Fruit fly (Drosophila melanogaster) whole organism: ENCODE results near the gene CG14543.
A peak's percentile ranks its signal among the peaks of the same experiment; 100 is the strongest.

Experiments used
- CG8478 ChIP-seq: fragments of >200 bp; optimal IDR thresholded peaks from 2 replicates; lab custom pipeline; 2018; ENCODE audit warnings: inconsistent platforms
- Dll ChIP-seq: fragments of >200 bp; optimal IDR thresholded peaks from 2 replicates; lab custom pipeline; 2017
- EcR ChIP-seq, 2 experiments: fragments of >200 bp; optimal IDR thresholded peaks; 2 replicates each; lab custom pipeline; 2017; ENCODE audit warnings: missing biosample characterization in 2 of 2, missing genetic modification characterization in 2 of 2, missing genetic modification reagents in 2 of 2
- pan ChIP-seq: fragments of >200 bp; optimal IDR thresholded peaks from 2 replicates; lab custom pipeline; 2017
- psq ChIP-seq: fragments of >200 bp; optimal IDR thresholded peaks from 2 replicates; lab custom pipeline; 2017
- usp ChIP-seq: fragments of >200 bp; optimal IDR thresholded peaks from 2 replicates; lab custom pipeline; 2017; ENCODE audit warnings: missing biosample characterization, missing genetic modification characterization, mixed read lengths

Gene CG14543

DNA sequence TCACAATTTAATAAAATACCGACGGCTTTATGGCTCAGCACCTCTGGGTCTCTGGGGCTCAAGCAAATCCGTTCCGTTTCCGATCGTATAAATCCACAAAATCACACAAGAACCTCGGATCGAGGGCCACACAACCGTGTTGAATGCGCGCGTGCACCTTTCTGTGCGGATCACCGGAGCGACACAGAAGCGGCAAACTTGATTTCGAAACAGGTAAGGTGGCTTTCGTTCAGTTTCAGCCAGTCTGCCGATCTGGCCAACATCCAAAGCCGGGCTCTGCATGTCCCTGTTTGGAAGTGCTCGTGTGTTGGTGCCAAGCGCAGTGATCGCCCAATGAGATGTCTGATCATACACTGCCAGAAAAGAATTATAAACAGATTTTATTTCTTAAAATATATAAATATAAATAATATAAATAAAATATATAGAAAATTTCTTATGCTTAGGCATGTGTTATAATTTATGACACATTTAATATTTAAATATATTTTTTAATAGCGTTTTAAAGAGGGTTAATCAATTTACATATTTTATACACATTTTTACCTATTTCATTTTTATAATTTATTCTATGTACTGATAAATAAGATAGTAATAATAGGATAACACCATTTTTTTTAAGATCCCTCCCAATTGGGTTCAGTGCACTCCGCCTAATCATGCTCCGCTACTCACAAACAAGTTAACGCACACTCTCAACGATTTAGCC lies 42.2 kb downstream of the CG14543 start, which contains the start of gene dysf:
Gene dysf (minus strand): TSS at position 210 of the 709 bp plus-strand sequence.
- no peak for TF ChIP-seq EcR (GFP tag; optimal IDR thresholded peaks at IDR 0.05; lab: Kevin White, UChicago)

DNA sequence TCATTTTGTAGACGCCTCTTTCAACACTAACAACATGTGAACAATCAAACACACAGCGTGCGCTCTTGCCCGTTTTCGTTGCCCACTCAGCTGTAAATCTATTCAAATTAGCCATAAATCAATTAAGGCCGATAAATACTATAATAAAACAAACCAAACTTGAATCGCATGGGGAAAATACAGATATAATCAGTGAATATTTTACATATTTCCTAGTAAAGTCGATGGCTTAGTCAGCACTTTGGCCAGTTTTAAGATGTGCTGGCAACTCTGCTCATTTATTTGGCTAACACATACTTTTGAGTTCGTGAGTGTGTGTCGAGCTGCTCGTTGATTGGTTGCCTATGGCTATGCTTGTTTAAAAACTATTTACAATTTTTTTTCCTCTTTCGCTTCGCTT lies 42.8 kb downstream of the CG14543 start:
- no peak for TF ChIP-seq psq
- no peak for TF ChIP-seq EcR (GFP tag; optimal IDR thresholded peaks at IDR 0.05; lab: Kevin White, UChicago)
- TF ChIP-seq CG8478 (lab: Kevin White, UChicago), result no peak
- no peak for TF ChIP-seq pan (lab: Kevin White, UChicago)
- TF ChIP-seq Dll (lab: Kevin White, UChicago), result no peak
- no peak for TF ChIP-seq usp (GFP tag; lab: Kevin White, UChicago)

- TF ChIP-seq usp (GFP tag; lab: Kevin White, UChicago) (no peak), CG8478 (lab: Kevin White, UChicago) (peak; percentile 56), EcR (GFP tag; optimal IDR thresholded peaks at IDR 0.05; lab: Kevin White, UChicago) (no peak), pan (lab: Kevin White, UChicago) (no peak), psq (no peak)
Observed at dm6 chr3R:26103440-26103839, 47.0 kb downstream of the CG14543 start.

DNA sequence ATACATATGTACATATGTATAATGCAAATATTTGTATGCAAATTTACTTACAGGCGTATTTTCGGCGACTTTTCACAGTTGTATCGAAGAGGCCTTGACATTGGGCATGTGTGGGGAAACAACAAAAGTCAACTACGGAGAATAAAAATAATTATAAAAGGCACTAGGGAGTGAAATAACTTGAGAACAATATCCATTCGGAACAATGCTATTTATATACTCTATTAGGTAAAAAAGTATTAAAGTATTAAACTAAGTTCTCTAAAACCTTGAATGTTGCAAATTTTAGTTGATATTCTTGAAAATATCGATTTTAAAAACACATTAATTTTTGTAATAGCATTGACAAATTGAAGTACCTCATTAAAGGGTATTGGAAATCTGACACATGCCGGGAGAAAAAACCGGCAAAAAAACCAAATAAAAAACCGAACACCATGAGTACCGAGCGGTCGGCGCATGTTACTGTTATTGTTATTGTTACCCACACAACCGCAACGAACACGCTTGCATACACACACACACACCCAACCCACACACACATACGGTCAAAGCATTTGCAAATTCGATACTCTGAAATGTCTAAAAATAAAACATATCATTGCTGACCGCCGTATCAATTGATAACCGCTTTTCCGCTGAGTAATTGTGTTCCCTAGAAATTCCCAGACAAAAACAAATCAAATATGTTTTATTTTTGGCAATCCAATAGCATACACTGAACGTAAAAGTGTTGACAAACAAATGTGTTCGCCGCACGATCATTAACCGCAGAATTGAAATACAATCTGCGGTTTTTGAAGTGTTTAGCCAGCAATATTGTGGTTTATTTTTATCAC lies 48.1 kb downstream of the CG14543 start:
- no peak for TF ChIP-seq pan (lab: Kevin White, UChicago)
- no peak for TF ChIP-seq Dll (lab: Kevin White, UChicago)
- TF ChIP-seq usp (GFP tag; lab: Kevin White, UChicago), result no peak
- TF ChIP-seq EcR (GFP tag; optimal IDR thresholded peaks at IDR 0.05; lab: Kevin White, UChicago), result no peak
- no peak for TF ChIP-seq CG8478 (lab: Kevin White, UChicago)
- no peak for TF ChIP-seq psq

dm6 chr3R:26105141-26105403 lies 48.6 kb downstream of the CG14543 start:
- no peak for TF ChIP-seq CG8478 (lab: Kevin White, UChicago)
- TF ChIP-seq EcR (GFP tag; optimal IDR thresholded peaks at IDR 0.05; lab: Kevin White, UChicago), result no peak
- TF ChIP-seq psq, result no peak
- TF ChIP-seq pan (lab: Kevin White, UChicago), result no peak
- no peak for TF ChIP-seq Dll (lab: Kevin White, UChicago)
- no peak for TF ChIP-seq usp (GFP tag; lab: Kevin White, UChicago)

DNA sequence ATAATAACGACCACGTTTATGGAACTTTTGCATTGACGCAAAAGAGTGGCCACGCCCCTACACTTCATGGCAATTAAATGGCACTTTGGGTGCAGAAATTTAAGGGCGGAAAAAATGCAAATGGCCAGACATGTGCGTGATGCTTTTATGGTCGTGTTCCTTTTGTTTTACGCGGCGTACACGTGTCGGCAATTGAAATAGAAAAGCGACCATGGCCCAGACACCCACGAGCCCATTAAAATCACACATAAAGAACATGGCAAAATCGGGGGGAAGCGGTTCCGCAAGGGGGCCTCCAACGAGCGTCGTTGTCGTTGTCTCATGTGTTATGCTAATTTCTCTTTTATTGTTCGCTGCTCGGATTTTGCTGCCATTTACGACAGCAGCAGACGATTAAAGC lies 49.0 kb downstream of the CG14543 start:
- no peak for TF ChIP-seq pan (lab: Kevin White, UChicago)
- no peak for TF ChIP-seq Dll (lab: Kevin White, UChicago)
- TF ChIP-seq CG8478 (lab: Kevin White, UChicago), result no peak
- no peak for TF ChIP-seq EcR (GFP tag; optimal IDR thresholded peaks at IDR 0.05; lab: Kevin White, UChicago)
- no peak for TF ChIP-seq psq
- TF ChIP-seq usp (GFP tag; lab: Kevin White, UChicago), result no peak

- TF ChIP-seq EcR (GFP tag; optimal IDR thresholded peaks at IDR 0.05; lab: Kevin White, UChicago) (no peak), usp (GFP tag; lab: Kevin White, UChicago) (no peak), Dll (lab: Kevin White, UChicago) (no peak)
Observed at dm6 chr3R:26105924-26106494, 49.6 kb downstream of the CG14543 start.

- TF ChIP-seq Dll (lab: Kevin White, UChicago) (no peak), pan (lab: Kevin White, UChicago) (no peak), EcR (GFP tag; optimal IDR thresholded peaks at IDR 0.05; lab: Kevin White, UChicago) (no peak)
Observed at dm6 chr3R:26106595-26107152, 50.2 kb downstream of the CG14543 start, which contains the start of gene Cipc. Gene Cipc (plus strand): TSS chr3R:26106868.
